Fruit fly (Drosophila melanogaster): Measurements from ENCODE around the gene CG16815.

- no peak for TF ChIP-seq h (optimal IDR thresholded peaks at IDR 0.05)
- TF ChIP-seq Sin3A (optimal IDR thresholded peaks at IDR 0.05), result no peak
- no peak for TF ChIP-seq Myc (optimal IDR thresholded peaks at IDR 0.05)
- TF ChIP-seq insv (optimal IDR thresholded peaks at IDR 0.05), result no peak
- no peak for TF ChIP-seq psq (optimal IDR thresholded peaks at IDR 0.05)
These were observed 33.8 kb upstream of the CG16815 start for dm6 chr2L:13195822-13196221.
